Fruit fly (Drosophila melanogaster) whole organism, embryonic: ENCODE results near the gene Psf3.

Source experiments
- Ada2b ChIP-seq: fragments of 200-800 bp; sonication (Bioruptor generic); IDR thresholded peaks from 2 replicates; pipeline ENCODE4 v1.3.6; 2022; ENCODE audit warnings: missing biosample characterization, missing genetic modification characterization
- B-H1 ChIP-seq: fragments of 200-800 bp; sonication (Bioruptor generic); IDR thresholded peaks from 3 replicates; pipeline ENCODE4 v1.3.6; 2022; ENCODE audit warnings: missing biosample characterization, missing genetic modification characterization
- Blimp-1 ChIP-seq: fragments of 200-800 bp; sonication (Bioruptor generic); optimal IDR thresholded peaks from 3 replicates; lab custom pipeline; 2018; ENCODE audit warnings: missing biosample characterization, missing genetic modification characterization, mild to moderate bottlenecking, moderate library complexity, missing genetic modification reagents
- CG11398 ChIP-seq: fragments of 200-800 bp; sonication (Bioruptor generic); optimal IDR thresholded peaks from 2 replicates; lab custom pipeline; 2016; ENCODE audit warnings: missing biosample characterization, missing genetic modification characterization
- CG11560 ChIP-seq: fragments of 200-800 bp; sonication (Bioruptor generic); IDR thresholded peaks from 3 replicates; pipeline ENCODE4 v1.3.6; 2022; ENCODE audit warnings: missing biosample characterization, missing genetic modification characterization
- CG12391 ChIP-seq: fragments of 200-800 bp; sonication (Bioruptor generic); optimal IDR thresholded peaks from 3 replicates; lab custom pipeline; 2018; ENCODE audit warnings: missing biosample characterization, mild to moderate bottlenecking, missing genetic modification characterization, moderate library complexity
- CG1529 ChIP-seq: fragments of 200-800 bp; sonication (Bioruptor generic); optimal IDR thresholded peaks from 3 replicates; lab custom pipeline; 2018; ENCODE audit warnings: missing biosample characterization, missing genetic modification characterization
- CG15514 ChIP-seq: fragments of 200-800 bp; sonication (Bioruptor generic); optimal IDR thresholded peaks from 3 replicates; lab custom pipeline; 2017; ENCODE audit warnings: missing biosample characterization, missing genetic modification characterization, mild to moderate bottlenecking, moderate library complexity, missing genetic modification reagents
- CG1647 ChIP-seq: fragments of 200-800 bp; sonication (Bioruptor generic); optimal IDR thresholded peaks from 3 replicates; lab custom pipeline; 2016; ENCODE audit warnings: missing biosample characterization, missing genetic modification characterization
- CG17361 ChIP-seq: fragments of 200-800 bp; sonication (Bioruptor generic); IDR thresholded peaks from 3 replicates; pipeline ENCODE4 v1.3.6; 2022; ENCODE audit warnings: missing biosample characterization, missing genetic modification characterization
- CG18476 ChIP-seq: fragments of 200-800 bp; sonication (Bioruptor generic); optimal IDR thresholded peaks from 2 replicates; lab custom pipeline; 2016; ENCODE audit warnings: missing biosample characterization, mild to moderate bottlenecking, missing genetic modification characterization
- CG31441 ChIP-seq: fragments of 200-800 bp; sonication (Bioruptor generic); IDR thresholded peaks from 2 replicates; pipeline ENCODE4 v1.3.6; 2022; ENCODE audit warnings: missing biosample characterization, missing genetic modification characterization
- CG32767 ChIP-seq: fragments of 200-800 bp; sonication (Bioruptor generic); IDR thresholded peaks from 2 replicates; pipeline ENCODE4 v1.3.6; 2022; ENCODE audit warnings: missing biosample characterization, missing genetic modification characterization
- CG32772 ChIP-seq: fragments of 200-800 bp; sonication (Bioruptor generic); IDR thresholded peaks from 2 replicates; pipeline ENCODE4 v1.3.6; 2022; ENCODE audit warnings: missing biosample characterization, missing genetic modification characterization
- CG3838 ChIP-seq: fragments of 200-800 bp; sonication (Bioruptor generic); optimal IDR thresholded peaks from 3 replicates; lab custom pipeline; 2016; ENCODE audit warnings: missing biosample characterization, missing genetic modification characterization
- CG8924 ChIP-seq: fragments of 200-800 bp; optimal IDR thresholded peaks from 3 replicates; lab custom pipeline; 2019; ENCODE audit warnings: missing biosample characterization, mild to moderate bottlenecking, missing genetic modification characterization, moderate library complexity
- CG9437 ChIP-seq: fragments of 200-800 bp; sonication (Bioruptor generic); optimal IDR thresholded peaks from 2 replicates; lab custom pipeline; 2018; ENCODE audit warnings: missing biosample characterization, mild to moderate bottlenecking, missing genetic modification characterization
- CG9609 ChIP-seq: fragments of 200-800 bp; sonication (Bioruptor generic); optimal IDR thresholded peaks from 3 replicates; lab custom pipeline; 2016; ENCODE audit warnings: missing biosample characterization, missing genetic modification characterization
- CG9727 ChIP-seq: fragments of 200-800 bp; sonication (Bioruptor generic); optimal IDR thresholded peaks from 3 replicates; lab custom pipeline; 2017; ENCODE audit warnings: missing biosample characterization, mild to moderate bottlenecking, missing genetic modification characterization
- D ChIP-seq, 2 experiments: fragments of 200-800 bp in 1 of 2; fragments of >200 bp in 1 of 2; sonication (Bioruptor generic) in 1 of 2; optimal IDR thresholded peaks; 2 replicates in 1 of 2; 3 replicates in 1 of 2; lab custom pipeline; 2017; ENCODE audit warnings: mild to moderate bottlenecking in 1 of 2, missing biosample characterization in 1 of 2, missing genetic modification characterization in 1 of 2, missing genetic modification reagents in 1 of 2
- Dek ChIP-seq: fragments of 200-800 bp; sonication (Bioruptor generic); optimal IDR thresholded peaks from 3 replicates; lab custom pipeline; 2019; ENCODE audit warnings: missing biosample characterization, mild to moderate bottlenecking, missing genetic modification characterization, moderate library complexity
- Dfd ChIP-seq, 2 experiments: fragments of >200 bp; optimal IDR thresholded peaks; 2 replicates each; lab custom pipeline; 2017; ENCODE audit warnings: missing biosample characterization in 2 of 2, missing genetic modification characterization in 2 of 2
- Drgx ChIP-seq: fragments of 200-800 bp; sonication (Bioruptor generic); IDR thresholded peaks from 2 replicates; pipeline ENCODE4 v1.3.6; 2022; ENCODE audit warnings: missing biosample characterization, missing genetic modification characterization
- ERR ChIP-seq: fragments of 200-800 bp; sonication (Bioruptor generic); optimal IDR thresholded peaks from 2 replicates; lab custom pipeline; 2016; ENCODE audit warnings: missing biosample characterization, missing genetic modification characterization
- Ets65A ChIP-seq: fragments of 200-800 bp; sonication (Bioruptor generic); peaks from one replicate; lab custom pipeline; 2016; ENCODE audit warnings: missing biosample characterization, missing genetic modification characterization
- MBD-R2 ChIP-seq: fragments of 200-800 bp; sonication (Bioruptor generic); IDR thresholded peaks from 2 replicates; pipeline ENCODE4 v1.3.6; 2022; ENCODE audit warnings: missing biosample characterization, missing genetic modification characterization
- Mrtf ChIP-seq: fragments of 200-800 bp; sonication (Bioruptor generic); IDR thresholded peaks from 3 replicates; pipeline ENCODE4 v1.3.6; 2022; ENCODE audit warnings: missing biosample characterization, missing genetic modification characterization
- NC2β ChIP-seq: fragments of 200-800 bp; sonication (Bioruptor generic); optimal IDR thresholded peaks from 2 replicates; lab custom pipeline; 2016; ENCODE audit warnings: missing biosample characterization, missing genetic modification characterization
- Oaz ChIP-seq: fragments of 200-800 bp; sonication (Bioruptor generic); IDR thresholded peaks from 2 replicates; pipeline ENCODE4 v1.3.6; 2022; ENCODE audit warnings: missing biosample characterization, missing genetic modification characterization
- Six4 ChIP-seq: fragments of 200-800 bp; sonication (Bioruptor generic); optimal IDR thresholded peaks from 2 replicates; lab custom pipeline; 2016; ENCODE audit warnings: missing biosample characterization, missing genetic modification characterization
- YL-1 ChIP-seq: fragments of 200-800 bp; sonication (Bioruptor generic); optimal IDR thresholded peaks from 3 replicates; lab custom pipeline; 2017; ENCODE audit warnings: missing biosample characterization, mild to moderate bottlenecking, missing genetic modification characterization
- az2 ChIP-seq: fragments of 200-800 bp; sonication (Bioruptor generic); optimal IDR thresholded peaks from 3 replicates; lab custom pipeline; 2016; ENCODE audit warnings: missing biosample characterization, missing genetic modification characterization
- bsh ChIP-seq, 2 experiments: fragments of 200-800 bp; sonication (Bioruptor generic); optimal IDR thresholded peaks; 2 replicates each; lab custom pipeline; 2017 to 2018; ENCODE audit warnings: mild to moderate bottlenecking in 2 of 2, missing biosample characterization in 2 of 2, missing genetic modification characterization in 2 of 2, moderate library complexity in 1 of 2
- chif ChIP-seq, 2 experiments: fragments of 200-800 bp; sonication (Bioruptor generic); optimal IDR thresholded peaks; 3 replicates each; lab custom pipeline; 2016; ENCODE audit warnings: missing biosample characterization in 2 of 2, missing genetic modification characterization in 2 of 2
- chn ChIP-seq: fragments of 200-800 bp; sonication (Bioruptor generic); optimal IDR thresholded peaks from 2 replicates; lab custom pipeline; 2016; ENCODE audit warnings: missing biosample characterization, missing genetic modification characterization
- gem ChIP-seq: fragments of 200-800 bp; sonication (Bioruptor generic); optimal IDR thresholded peaks from 2 replicates; lab custom pipeline; 2019; ENCODE audit warnings: missing biosample characterization, mild to moderate bottlenecking, missing genetic modification characterization, moderate library complexity
- her ChIP-seq: fragments of 200-800 bp; sonication (Bioruptor generic); optimal IDR thresholded peaks from 2 replicates; lab custom pipeline; 2016; ENCODE audit warnings: missing biosample characterization, missing genetic modification characterization
- jigr1 ChIP-seq: fragments of 200-800 bp; sonication (Bioruptor generic); IDR thresholded peaks from 3 replicates; pipeline ENCODE4 v1.3.6; 2022; ENCODE audit warnings: missing biosample characterization, missing genetic modification characterization
- lilli ChIP-seq: fragments of 200-800 bp; sonication (Bioruptor generic); optimal IDR thresholded peaks from 3 replicates; lab custom pipeline; 2016; ENCODE audit warnings: missing biosample characterization, missing genetic modification characterization
- mld ChIP-seq: fragments of 200-800 bp; sonication (Bioruptor generic); IDR thresholded peaks from 3 replicates; pipeline ENCODE4 v1.3.6; 2022; ENCODE audit warnings: missing biosample characterization, missing genetic modification characterization; ENCODE audit not compliant: partially characterized antibody
- org-1 ChIP-seq: fragments of 200-800 bp; sonication (Bioruptor generic); optimal IDR thresholded peaks from 2 replicates; lab custom pipeline; 2017; ENCODE audit warnings: missing biosample characterization, missing genetic modification characterization
- prd ChIP-seq, 3 experiments: fragments of >200 bp in 2 of 3; fragments of 200-800 bp in 1 of 3; sonication (Bioruptor generic) in 1 of 3; optimal IDR thresholded peaks in 2 of 3; IDR thresholded peaks in 1 of 3; 2 replicates in 2 of 3; 3 replicates in 1 of 3; pipeline versions ENCODE4 v1.3.6 to Lab custom; 2017 to 2022; ENCODE audit warnings: missing biosample characterization in 1 of 3, missing genetic modification characterization in 1 of 3
- repo ChIP-seq: fragments of 200-800 bp; sonication (Bioruptor generic); optimal IDR thresholded peaks from 2 replicates; lab custom pipeline; 2016; ENCODE audit warnings: missing biosample characterization, missing genetic modification characterization
- sob ChIP-seq: fragments of 200-800 bp; sonication (Bioruptor generic); IDR thresholded peaks from 2 replicates; pipeline ENCODE4 v1.3.6; 2022; ENCODE audit warnings: missing biosample characterization, missing genetic modification characterization
- sug ChIP-seq: fragments of 200-800 bp; optimal IDR thresholded peaks from 2 replicates; lab custom pipeline; 2019; ENCODE audit warnings: missing biosample characterization, mild to moderate bottlenecking, missing genetic modification characterization, moderate library complexity
- tap ChIP-seq: fragments of 200-800 bp; optimal IDR thresholded peaks from 3 replicates; lab custom pipeline; 2019; ENCODE audit warnings: missing biosample characterization, mild to moderate bottlenecking, missing genetic modification characterization, moderate library complexity
- tgo ChIP-seq: fragments of 200-800 bp; sonication (Bioruptor generic); IDR thresholded peaks from 3 replicates; pipeline ENCODE4 v1.3.6; 2022; ENCODE audit warnings: missing biosample characterization, missing genetic modification characterization
- toy ChIP-seq: fragments of 200-800 bp; sonication (Bioruptor generic); IDR thresholded peaks from 2 replicates; pipeline ENCODE4 v1.3.6; 2022; ENCODE audit warnings: missing biosample characterization, missing genetic modification characterization
- usp ChIP-seq: fragments of >200 bp; optimal IDR thresholded peaks from 2 replicates; lab custom pipeline; 2017; ENCODE audit warnings: missing biosample characterization, missing genetic modification characterization
- vnd ChIP-seq: fragments of 200-800 bp; sonication (Bioruptor generic); IDR thresholded peaks from 3 replicates; pipeline ENCODE4 v1.3.6; 2022; ENCODE audit warnings: missing biosample characterization, missing genetic modification characterization; ENCODE audit not compliant: partially characterized antibody

The Psf3 gene

DNA sequence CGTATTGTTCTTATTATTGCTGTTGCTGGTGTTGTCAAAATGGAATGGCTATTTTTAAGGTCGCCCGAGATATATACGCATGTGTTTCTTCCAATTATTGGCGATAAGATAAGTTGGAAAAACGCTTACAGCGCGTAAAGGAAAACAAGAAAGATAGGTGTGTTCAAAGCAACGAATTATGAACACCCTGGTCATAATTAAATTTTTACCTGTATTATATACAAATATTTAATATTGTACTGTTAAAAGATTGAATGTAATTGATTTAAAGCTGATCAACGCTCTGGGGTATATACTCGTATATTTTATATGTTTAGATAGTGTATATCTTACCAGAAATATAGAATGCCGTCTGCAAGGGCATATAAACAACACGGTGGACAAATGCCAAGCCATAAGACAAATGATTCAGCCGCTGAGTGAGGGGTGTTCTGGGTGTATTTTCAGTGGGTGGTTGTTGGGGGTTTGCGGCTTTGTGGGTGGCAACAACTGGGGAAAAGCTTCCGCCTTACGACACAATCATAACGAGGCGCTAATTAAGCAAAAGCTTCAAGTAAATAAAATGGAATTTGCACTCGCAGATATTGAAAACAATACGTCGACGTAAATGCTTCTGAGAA, 12.0 kb upstream of the Psf3 start (continued):
- TF ChIP-seq tap (tag; lab: Kevin White, UChicago) (no peak), B-H1 (GFP tag; lab: Robert Waterston, UW) (no peak; the same call in 2 of the 3 replicates), gem (peak; percentile 50), mld (GFP tag; lab: Robert Waterston, UW) (no peak), ERR (GFP tag; lab: Kevin White, UChicago) (no peak), Mrtf (GFP tag; lab: Robert Waterston, UW) (no peak), D (optimal IDR thresholded peaks at IDR 0.05; lab: Kevin White, UChicago) (no peak), D (GFP tag; optimal IDR thresholded peaks at IDR 0.05; lab: Kevin White, UChicago) (no peak), Dek (tag; lab: Kevin White, UChicago) (peak; percentile 16), CG12391 (tag; lab: Kevin White, UChicago) (peak; percentile 26), MBD-R2 (GFP tag; lab: Robert Waterston, UW) (peak; percentile 30; the same call in 1 of the 2 replicates), prd (optimal IDR thresholded peaks at IDR 0.05; lab: Kevin White, UChicago) (no peak), prd (GFP tag; IDR thresholded peaks at IDR 0.05; lab: Robert Waterston, UW) (peak; percentile 50; the same call in 2 of the 3 replicates), CG9609 (GFP tag; lab: Kevin White, UChicago) (no peak), YL-1 (no peak), chif (GFP tag; optimal IDR thresholded peaks at IDR 0.05; lab: Kevin White, UChicago) (no peak), Blimp-1 (GFP tag; lab: Kevin White, UChicago) (no peak), CG11560 (tag; lab: Robert Waterston, UW) (no peak), Ets65A (no peak), CG3838 (GFP tag; lab: Kevin White, UChicago) (no peak), toy (no peak), CG11398 (GFP tag; lab: Kevin White, UChicago) (no peak), az2 (no peak), CG32767 (no peak), CG9727 (GFP tag; lab: Kevin White, UChicago) (peak; percentile 20), chn (GFP tag; lab: Kevin White, UChicago) (no peak), her (GFP tag; lab: Kevin White, UChicago) (no peak), CG9437 (no peak), sob (GFP tag; lab: Robert Waterston, UW) (peak; percentile 71), Dfd (GFP tag; optimal IDR thresholded peaks at IDR 0.05; lab: Kevin White, UChicago) (no peak), jigr1 (GFP tag; lab: Robert Waterston, UW) (no peak), CG1647 (GFP tag; lab: Kevin White, UChicago) (no peak), org-1 (no peak), CG18476 (GFP tag; lab: Kevin White, UChicago) (no peak), tgo (peak; percentile 48; the same call in 2 of the 3 replicates), Drgx (GFP tag; lab: Robert Waterston, UW) (no peak), usp (no peak), bsh (GFP tag; optimal IDR thresholded peaks at IDR 0.05; lab: Kevin White, UChicago) (no peak), CG17361 (GFP tag; lab: Robert Waterston, UW) (0 out of 3 replicates have a peak, but pooled peaks have one; percentile 12), CG8924 (peak; percentile 19), CG31441 (GFP tag; lab: Robert Waterston, UW) (0 out of 2 replicates have a peak, but pooled peaks have one; percentile 27), NC2β (GFP tag; lab: Kevin White, UChicago) (no peak), CG1529 (GFP tag; lab: Kevin White, UChicago) (no peak), Six4 (GFP tag; lab: Kevin White, UChicago) (no peak), CG32772 (GFP tag; lab: Robert Waterston, UW) (no peak), repo (GFP tag; lab: Kevin White, UChicago) (no peak), Oaz (GFP tag; lab: Robert Waterston, UW) (no peak), Ada2b (GFP tag; lab: Robert Waterston, UW) (peak; percentile 46), lilli (no peak), CG15514 (GFP tag; lab: Kevin White, UChicago) (no peak), sug (peak; percentile 46), vnd (GFP tag; lab: Robert Waterston, UW) (no peak)
